Worm (Caenorhabditis elegans) whole organism, L4 larva: ENCODE results near the gene F45H10.2.

Experiments used
- F49E8.2 ChIP-seq: sonication (generic microtip); optimal IDR thresholded peaks from 2 replicates; lab custom pipeline; 2016; ENCODE audit warnings: missing compliant biosample characterization, mild to moderate bottlenecking, missing genetic modification characterization, borderline replicate concordance
- R02D3.7 ChIP-seq: fragments of 150-350 bp; sonication (generic microtip); optimal IDR thresholded peaks from 3 replicates; lab custom pipeline; 2014; ENCODE audit warnings: missing biosample characterization, missing genetic modification characterization
- Y105C5A.15 ChIP-seq: fragments of 200-800 bp; sonication (Bioruptor generic); IDR thresholded peaks from 2 replicates; pipeline ENCODE4 v1.3.6; 2022; ENCODE audit warnings: missing genetic modification characterization, missing compliant biosample characterization
- Y5F2A.4 ChIP-seq: fragments of 200-800 bp; sonication (Bioruptor generic); optimal IDR thresholded peaks from 2 replicates; lab custom pipeline; 2018; ENCODE audit warnings: mild to moderate bottlenecking, missing genetic modification characterization, missing compliant biosample characterization
- ZK546.5 ChIP-seq, 2 experiments: sonication (generic microtip); optimal IDR thresholded peaks; 2 replicates each; lab custom pipeline; 2017; ENCODE audit warnings: missing biosample characterization in 2 of 2, missing genetic modification characterization in 2 of 2
- aha-1 ChIP-seq: fragments of 150-350 bp; peaks from one replicate; lab custom pipeline; 2014; ENCODE audit warnings: missing biosample characterization, missing genetic modification characterization
- ceh-28 ChIP-seq: fragments of 150-350 bp; optimal IDR thresholded peaks from 2 replicates; lab custom pipeline; 2014; ENCODE audit warnings: missing biosample characterization, missing genetic modification reagents, missing genetic modification characterization
- ceh-44 ChIP-seq: fragments of 200-800 bp; sonication (Bioruptor generic); IDR thresholded peaks from 2 replicates; pipeline ENCODE4 v1.3.6; 2022; ENCODE audit warnings: missing genetic modification reagents, missing genetic modification characterization, missing compliant biosample characterization
- daf-12 ChIP-seq: fragments of 150-350 bp; optimal IDR thresholded peaks from 2 replicates; lab custom pipeline; 2014; ENCODE audit warnings: missing biosample characterization, missing genetic modification reagents, missing genetic modification characterization
- daf-8 ChIP-seq: fragments of 200-800 bp; sonication (Bioruptor generic); IDR thresholded peaks from 2 replicates; pipeline ENCODE4 v1.3.6; 2022; ENCODE audit warnings: missing genetic modification characterization, missing compliant biosample characterization
- fkh-10 ChIP-seq: fragments of 150-350 bp; optimal IDR thresholded peaks from 2 replicates; lab custom pipeline; 2014; ENCODE audit warnings: missing biosample characterization, missing genetic modification reagents, missing genetic modification characterization
- hlh-11 ChIP-seq: fragments of 200-800 bp; sonication (Bioruptor generic); optimal IDR thresholded peaks from 2 replicates; lab custom pipeline; 2018; ENCODE audit warnings: mild to moderate bottlenecking, missing genetic modification characterization, missing compliant biosample characterization
- hlh-30 ChIP-seq: sonication (generic microtip); optimal IDR thresholded peaks from 2 replicates; lab custom pipeline; 2017; ENCODE audit warnings: antibody characterized with exemption, mild to moderate bottlenecking, missing genetic modification characterization, missing compliant biosample characterization; ENCODE audit not compliant: insufficient read depth
- lin-1 ChIP-seq: fragments of 200-800 bp; sonication (Bioruptor generic); IDR thresholded peaks from 2 replicates; pipeline ENCODE4 v1.3.6; 2022; ENCODE audit warnings: missing genetic modification reagents, missing genetic modification characterization, missing compliant biosample characterization
- lin-13 ChIP-seq: fragments of 150-350 bp; optimal IDR thresholded peaks from 2 replicates; lab custom pipeline; 2014; ENCODE audit warnings: missing biosample characterization, missing genetic modification reagents, missing genetic modification characterization
- lin-38 ChIP-seq: fragments of 200-800 bp; sonication (Bioruptor generic); IDR thresholded peaks from 2 replicates; pipeline ENCODE4 v1.3.6; 2022; ENCODE audit warnings: missing genetic modification reagents, missing genetic modification characterization, missing compliant biosample characterization
- madf-5 ChIP-seq, 2 experiments: fragments of 200-800 bp; sonication (Bioruptor generic); IDR thresholded peaks; 2 replicates each; pipeline ENCODE4 v1.3.6; 2022; ENCODE audit warnings: missing compliant biosample characterization in 2 of 2, missing genetic modification characterization in 2 of 2
- mxl-2 ChIP-seq: fragments of 200-800 bp; sonication (Bioruptor generic); conservative IDR thresholded peaks from 2 replicates; pipeline ENCODE4 v1.3.6; 2022; ENCODE audit warnings: missing genetic modification reagents, missing genetic modification characterization, missing compliant biosample characterization
- nhr-10 ChIP-seq: fragments of 150-350 bp; optimal IDR thresholded peaks from 2 replicates; lab custom pipeline; 2014; ENCODE audit warnings: missing biosample characterization, missing genetic modification characterization
- nhr-111 ChIP-seq: fragments of 200-800 bp; sonication (Bioruptor generic); optimal IDR thresholded peaks from 2 replicates; lab custom pipeline; 2018; ENCODE audit warnings: mild to moderate bottlenecking, missing genetic modification characterization, missing compliant biosample characterization
- nhr-28 ChIP-seq: fragments of 150-350 bp; optimal IDR thresholded peaks from 2 replicates; lab custom pipeline; 2014; ENCODE audit warnings: missing biosample characterization, missing genetic modification characterization
- nhr-42 ChIP-seq: fragments of 200-800 bp; sonication (Bioruptor generic); IDR thresholded peaks from 2 replicates; pipeline ENCODE4 v1.3.6; 2022; ENCODE audit warnings: missing genetic modification characterization, missing compliant biosample characterization
- nhr-6 ChIP-seq: fragments of 150-350 bp; optimal IDR thresholded peaks from 2 replicates; lab custom pipeline; 2014; ENCODE audit warnings: missing biosample characterization, missing genetic modification characterization
- php-3 ChIP-seq: fragments of 200-800 bp; sonication (Bioruptor generic); IDR thresholded peaks from 2 replicates; pipeline ENCODE4 v1.3.6; 2022; ENCODE audit warnings: missing genetic modification reagents, missing genetic modification characterization, missing compliant biosample characterization
- skn-1 ChIP-seq: fragments of 150-350 bp; optimal IDR thresholded peaks from 2 replicates; lab custom pipeline; 2014; ENCODE audit warnings: missing biosample characterization, missing genetic modification characterization
- spr-1 ChIP-seq: sonication (generic microtip); optimal IDR thresholded peaks from 2 replicates; lab custom pipeline; 2016; ENCODE audit warnings: mild to moderate bottlenecking, missing genetic modification characterization, missing compliant biosample characterization
- spr-3 ChIP-seq: fragments of 200-800 bp; sonication (Bioruptor generic); optimal IDR thresholded peaks from 2 replicates; lab custom pipeline; 2018; ENCODE audit warnings: mild to moderate bottlenecking, missing genetic modification characterization, missing compliant biosample characterization
- tra-1 ChIP-seq: fragments of 200-800 bp; sonication (Bioruptor generic); IDR thresholded peaks from 2 replicates; pipeline ENCODE4 v1.3.6; 2022; ENCODE audit warnings: missing genetic modification reagents, missing genetic modification characterization, missing compliant biosample characterization
- zfp-3 ChIP-seq: fragments of 200-800 bp; sonication (Bioruptor generic); conservative IDR thresholded peaks from 2 replicates; pipeline ENCODE4 v1.3.6; 2022; ENCODE audit warnings: missing genetic modification reagents, missing genetic modification characterization, missing compliant biosample characterization
- zip-11 ChIP-seq: fragments of 200-800 bp; sonication (Bioruptor generic); IDR thresholded peaks from 2 replicates; pipeline ENCODE4 v1.3.6; 2022; ENCODE audit warnings: missing genetic modification characterization, missing compliant biosample characterization
- zip-2 ChIP-seq: fragments of 150-350 bp; optimal IDR thresholded peaks from 2 replicates; lab custom pipeline; 2014; ENCODE audit warnings: missing biosample characterization, missing genetic modification characterization
- ztf-11 ChIP-seq: fragments of 150-350 bp; optimal IDR thresholded peaks from 2 replicates; lab custom pipeline; 2014; ENCODE audit warnings: missing biosample characterization, missing genetic modification characterization

F45H10.2 gene

ce11 chrII:13447668-13448067 is 45.2 kb downstream of the F45H10.2 start (continued):
- TF ChIP-seq spr-3 (GFP tag; lab: Kevin White, UChicago) (no peak), daf-8 (no peak), daf-12 (no peak), tra-1 (GFP tag; lab: Robert Waterston, UW) (no peak), hlh-30 (tag; lab: Kevin White, UChicago) (peak; percentile 99), spr-1 (tag; lab: Kevin White, UChicago) (no peak), zip-2 (tag; lab: Kevin White, UChicago) (no peak)

DNA sequence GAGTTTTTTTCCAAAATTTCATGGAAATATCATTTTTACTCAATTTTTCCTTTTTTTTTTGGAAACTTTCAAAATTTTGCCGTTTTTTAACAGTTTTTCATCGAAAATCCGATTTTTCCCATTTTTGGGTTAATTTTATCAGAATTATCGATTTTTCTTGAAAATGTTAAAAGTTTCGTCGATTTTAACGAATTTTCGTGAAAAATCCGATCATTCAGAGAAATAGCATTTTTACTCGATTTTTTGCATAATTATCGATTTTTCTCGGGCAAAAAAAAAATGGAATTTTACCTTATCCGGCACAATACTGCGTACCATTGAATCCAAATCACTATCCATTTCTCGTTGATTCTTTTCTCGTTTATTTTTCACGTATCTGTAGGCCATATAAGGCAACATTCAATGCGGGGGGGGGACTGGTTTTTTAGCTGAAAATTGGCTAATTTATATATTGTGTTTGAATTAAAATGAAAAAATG is 45.6 kb downstream of the F45H10.2 start, which contains the start of gene tbc-14:
TSS of gene tbc-14 (minus strand) at position 428 of the 478 bp plus-strand sequence.
- TF ChIP-seq fkh-10 (GFP tag; lab: Kevin White, UChicago): no peak
- no peak for TF ChIP-seq daf-8
- TF ChIP-seq nhr-6 (tag; lab: Kevin White, UChicago): no peak
- peak; percentile 44 for TF ChIP-seq ceh-28
- TF ChIP-seq mxl-2 (GFP tag; lab: Robert Waterston, UW): no peak
- no peak for TF ChIP-seq nhr-28 (tag; lab: Kevin White, UChicago)

ce11 chrII:13446597-13446996 is 46.3 kb downstream of the F45H10.2 start:
- TF ChIP-seq zip-11 (GFP tag; lab: Robert Waterston, UW): no peak
- TF ChIP-seq R02D3.7 (tag; lab: Kevin White, UChicago): no peak
- TF ChIP-seq ceh-44 (GFP tag; lab: Robert Waterston, UW): no peak
- TF ChIP-seq hlh-11 (tag; lab: Kevin White, UChicago): no peak
- TF ChIP-seq zfp-3 (GFP tag; lab: Robert Waterston, UW): no peak
- TF ChIP-seq, all 104 proteins: peak for 0

- no peak for TF ChIP-seq Y5F2A.4
- TF ChIP-seq ztf-11 (tag; lab: Kevin White, UChicago): no peak
- TF ChIP-seq nhr-10 (tag; lab: Kevin White, UChicago): no peak
- no peak for TF ChIP-seq madf-5 (GFP tag; IDR thresholded peaks at IDR 0.05; lab: Robert Waterston, UW)
- TF ChIP-seq ZK546.5 (tag; optimal IDR thresholded peaks at IDR 0.05; lab: Kevin White, UChicago): no peak
- no peak for TF ChIP-seq hlh-11 (tag; lab: Kevin White, UChicago)
- TF ChIP-seq ceh-44 (GFP tag; lab: Robert Waterston, UW): no peak
- TF ChIP-seq lin-38 (GFP tag; lab: Robert Waterston, UW): no peak
- TF ChIP-seq Y105C5A.15 (GFP tag; lab: Robert Waterston, UW): no peak
- no peak for TF ChIP-seq skn-1 (tag; lab: Kevin White, UChicago)
- TF ChIP-seq F49E8.2 (tag; lab: Kevin White, UChicago): no peak
- TF ChIP-seq lin-13: no peak
- TF ChIP-seq lin-1 (GFP tag; lab: Robert Waterston, UW): no peak
- no peak for TF ChIP-seq nhr-42
- TF ChIP-seq php-3: no peak
- TF ChIP-seq zip-11 (GFP tag; lab: Robert Waterston, UW): no peak
- TF ChIP-seq nhr-111 (GFP tag; lab: Kevin White, UChicago): no peak
- TF ChIP-seq aha-1 (tag; lab: Kevin White, UChicago): no peak
- TF ChIP-seq, all 104 proteins: peak for 0
Measured at ce11 chrII:13444307-13444706, 48.5 kb downstream of the F45H10.2 start.
